Fruit fly (Drosophila melanogaster): ENCODE results near the gene Gyc32E.
A peak's percentile ranks its signal among the peaks of the same experiment; 100 is the strongest.

The Gyc32E gene

dm6 chr2L:11106562-11106962, 42.3 kb downstream of the Gyc32E start, which contains the start of gene Reps (continued):
- peak; percentile 97 for TF ChIP-seq fd59A (GFP tag; optimal IDR thresholded peaks at IDR 0.05)
- TF ChIP-seq CG3919 (GFP tag; optimal IDR thresholded peaks at IDR 0.05), result peak; percentile 98
- peak; percentile 99 for TF ChIP-seq lz (GFP tag; optimal IDR thresholded peaks at IDR 0.05)
- TF ChIP-seq CG6163 (GFP tag; IDR thresholded peaks at IDR 0.05), result peak; percentile 99
- peak; percentile 96 for TF ChIP-seq CG8319 (GFP tag; optimal IDR thresholded peaks at IDR 0.05)
- TF ChIP-seq CG6276 (GFP tag; optimal IDR thresholded peaks at IDR 0.05), result peak; percentile 95
- peak; percentile 94 for TF ChIP-seq Eip93F (GFP tag; optimal IDR thresholded peaks at IDR 0.05)
- peak; percentile 97 for TF ChIP-seq CG6792 (GFP tag; optimal IDR thresholded peaks at IDR 0.05)
- peak; percentile 98 for TF ChIP-seq CG11762 (GFP tag; optimal IDR thresholded peaks at IDR 0.05; ENCODE audit: insufficient read depth)
- TF ChIP-seq Eip78C (GFP tag), result peak; percentile 99
- peak; percentile 98 for TF ChIP-seq Sox14 (GFP tag; optimal IDR thresholded peaks at IDR 0.05)
- peak; percentile 96 for TF ChIP-seq Ets21C (GFP tag; optimal IDR thresholded peaks at IDR 0.05)
- TF ChIP-seq eg (GFP tag; IDR thresholded peaks at IDR 0.05), result peak; percentile 99
- TF ChIP-seq CG9139 (GFP tag; optimal IDR thresholded peaks at IDR 0.05), result peak; percentile 94
- TF ChIP-seq CG6854 (GFP tag; optimal IDR thresholded peaks at IDR 0.05), result peak; percentile 91
- peak; percentile 97 for TF ChIP-seq CG32006 (GFP tag; optimal IDR thresholded peaks at IDR 0.05)
- TF ChIP-seq CG34406 (GFP tag; optimal IDR thresholded peaks at IDR 0.05), result peak; percentile 97
- TF ChIP-seq net (GFP tag; optimal IDR thresholded peaks at IDR 0.05), result peak; percentile 96
- peak; percentile 92 for TF ChIP-seq fkh (GFP tag; optimal IDR thresholded peaks at IDR 0.05)
- TF ChIP-seq Sox15 (GFP tag; optimal IDR thresholded peaks at IDR 0.05), result peak; percentile 98
- peak; percentile 96 for TF ChIP-seq dsx (GFP tag; optimal IDR thresholded peaks at IDR 0.05; ENCODE audit: poor library complexity, severe bottlenecking)
- TF ChIP-seq CG6808 (GFP tag; optimal IDR thresholded peaks at IDR 0.05), result peak; percentile 96
- peak; percentile 96 for TF ChIP-seq Sox102F (GFP tag; optimal IDR thresholded peaks at IDR 0.05)
- TF ChIP-seq topi (GFP tag; optimal IDR thresholded peaks at IDR 0.05), result peak; percentile 98
- peak; percentile 98 for TF ChIP-seq Ets96B (tag; optimal IDR thresholded peaks at IDR 0.05)
- peak; percentile 94 to 96 for TF ChIP-seq salr (GFP tag; optimal IDR thresholded peaks at IDR 0.05)
- TF ChIP-seq CG11294 (GFP tag; IDR thresholded peaks at IDR 0.05), result peak; percentile 98
- peak; percentile 95 for TF ChIP-seq CG7368 (GFP tag; optimal IDR thresholded peaks at IDR 0.05)
- peak; percentile 84 for TF ChIP-seq Hr38 (GFP tag; optimal IDR thresholded peaks at IDR 0.05)
- TF ChIP-seq OdsH (GFP tag; optimal IDR thresholded peaks at IDR 0.05), result peak; percentile 99
- peak; percentile 99 for TF ChIP-seq svp (GFP tag)
- peak; percentile 97 for TF ChIP-seq CG15336 (GFP tag; IDR thresholded peaks at IDR 0.05)
- peak; percentile 95 for TF ChIP-seq dac (GFP tag; optimal IDR thresholded peaks at IDR 0.05)
- peak; percentile 98 for TF ChIP-seq CG11902 (GFP tag; optimal IDR thresholded peaks at IDR 0.05)
- peak; percentile 99 for TF ChIP-seq acj6 (GFP tag; optimal IDR thresholded peaks at IDR 0.05)
- TF ChIP-seq Lpt (GFP tag; optimal IDR thresholded peaks at IDR 0.05), result peak; percentile 97
- TF ChIP-seq CG8119 (GFP tag; IDR thresholded peaks at IDR 0.05), result peak; percentile 96
- TF ChIP-seq Smox (GFP tag; optimal IDR thresholded peaks at IDR 0.05), result peak; percentile 98
- TF ChIP-seq Hr4 (GFP tag; optimal IDR thresholded peaks at IDR 0.05), result peak; percentile 98

- TF ChIP-seq svp (GFP tag), result peak; percentile 94
- TF ChIP-seq CG11902 (GFP tag; optimal IDR thresholded peaks at IDR 0.05), result no peak
Measured at dm6 chr2L:11105320-11105719, 43.6 kb downstream of the Gyc32E start.

- TF ChIP-seq CG3032 (tag; optimal IDR thresholded peaks at IDR 0.05), result peak; percentile 9
- peak; percentile 16 for TF ChIP-seq esn (GFP tag; optimal IDR thresholded peaks at IDR 0.05)
- TF ChIP-seq fd59A (GFP tag; optimal IDR thresholded peaks at IDR 0.05), result no peak
Measured at dm6 chr2L:11100516-11101061, 48.3 kb downstream of the Gyc32E start, which contains the start of gene Ge-1. Gene Ge-1, minus strand, starts transcription at chr2L:11100888.

Data from whole organism, prepupa.